Worm (Caenorhabditis elegans): ENCODE measurements around the gene mth-1.

mth-1 gene

DNA sequence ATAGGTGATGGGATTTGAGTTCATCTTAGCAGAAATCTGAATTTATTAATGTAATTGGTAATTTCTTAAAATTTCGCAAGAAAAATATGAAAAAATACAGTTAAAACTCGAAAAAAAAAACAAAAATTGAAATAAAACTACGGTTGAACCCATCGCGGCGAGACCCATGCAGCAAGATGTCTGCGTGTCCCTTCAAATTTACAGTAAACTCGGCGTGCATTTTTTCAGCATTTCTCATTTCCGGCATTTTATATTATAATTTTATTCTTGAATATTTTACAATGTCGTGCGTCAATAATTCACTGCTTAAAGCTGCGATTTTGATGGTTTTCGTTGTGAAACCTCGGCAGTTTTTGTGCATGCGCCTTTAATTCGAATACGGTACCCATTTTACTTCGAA is 32.4 kb upstream of the mth-1 start, which contains the start of gene fbxc-43:
Gene fbxc-43 (minus strand): TSS at position 38 of the 400 bp plus-strand sequence.
- no peak for TF ChIP-seq elt-1 (tag; optimal IDR thresholded peaks at IDR 0.05)
- no peak for TF ChIP-seq egl-27 (tag; optimal IDR thresholded peaks at IDR 0.05)
- no peak for TF ChIP-seq mab-5 (tag; optimal IDR thresholded peaks at IDR 0.05)
- TF ChIP-seq nhr-11 (tag; optimal IDR thresholded peaks at IDR 0.05): no peak
- TF ChIP-seq snpc-4 (tag; optimal IDR thresholded peaks at IDR 0.05): no peak
- no peak for TF ChIP-seq ama-1 (optimal IDR thresholded peaks at IDR 0.05)
- no peak for TF ChIP-seq ceh-16 (tag; optimal IDR thresholded peaks at IDR 0.05)
- TF ChIP-seq lin-39 (tag; optimal IDR thresholded peaks at IDR 0.05): no peak
- no peak for TF ChIP-seq unc-39 (tag; optimal IDR thresholded peaks at IDR 0.05)
- TF ChIP-seq nhr-12 (tag; optimal IDR thresholded peaks at IDR 0.05): no peak
- TF ChIP-seq nhr-10 (tag; optimal IDR thresholded peaks at IDR 0.05): no peak
- TF ChIP-seq sma-3 (GFP tag; optimal IDR thresholded peaks at IDR 0.05): no peak
- no peak for TF ChIP-seq nhr-23 (tag; optimal IDR thresholded peaks at IDR 0.05)
- no peak for TF ChIP-seq mbf-1 (tag; optimal IDR thresholded peaks at IDR 0.05)

DNA sequence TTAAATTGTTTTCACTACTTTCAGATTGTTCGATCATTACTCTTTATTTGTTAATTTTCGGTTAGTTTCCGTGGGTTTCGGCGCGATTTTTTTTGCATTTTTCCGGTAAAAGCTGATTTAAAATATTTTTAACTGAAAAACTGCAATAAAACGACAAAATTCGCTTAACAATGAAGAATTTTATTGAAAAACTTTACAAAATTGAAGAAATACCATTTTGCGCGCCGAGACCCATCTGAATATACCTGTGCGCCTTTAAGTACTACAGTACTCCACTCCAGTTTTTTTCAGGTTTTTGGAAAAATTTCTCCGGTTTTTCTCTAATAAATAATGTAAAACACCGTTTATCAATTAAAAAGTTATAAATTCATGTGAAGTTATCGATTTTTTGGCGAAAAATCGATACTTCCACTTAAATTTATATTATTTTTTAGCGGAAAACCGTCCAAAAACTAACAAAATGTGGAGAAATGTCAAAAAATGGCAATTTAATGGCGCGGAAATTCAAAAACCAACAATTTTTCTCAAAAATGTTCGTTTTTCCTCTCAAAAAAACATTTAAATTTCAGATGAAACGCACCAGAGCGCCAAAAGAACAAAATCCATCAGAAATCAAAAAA is 27.3 kb upstream of the mth-1 start, which contains the start of gene C16A11.10:
Gene C16A11.10 (plus strand): TSS at position 570 of the 620 bp plus-strand sequence.
- TF ChIP-seq lin-11 (tag; optimal IDR thresholded peaks at IDR 0.05): no peak
- TF ChIP-seq snpc-4 (tag; optimal IDR thresholded peaks at IDR 0.05): no peak
- no peak for TF ChIP-seq unc-39 (tag; optimal IDR thresholded peaks at IDR 0.05)
- no peak for TF ChIP-seq nhr-77 (tag; optimal IDR thresholded peaks at IDR 0.05)
- TF ChIP-seq skn-1 (tag; optimal IDR thresholded peaks at IDR 0.05): no peak
- no peak for TF ChIP-seq gmeb-1 (tag; optimal IDR thresholded peaks at IDR 0.05)
- TF ChIP-seq C34F6.9 (tag; optimal IDR thresholded peaks at IDR 0.05): no peak

DNA sequence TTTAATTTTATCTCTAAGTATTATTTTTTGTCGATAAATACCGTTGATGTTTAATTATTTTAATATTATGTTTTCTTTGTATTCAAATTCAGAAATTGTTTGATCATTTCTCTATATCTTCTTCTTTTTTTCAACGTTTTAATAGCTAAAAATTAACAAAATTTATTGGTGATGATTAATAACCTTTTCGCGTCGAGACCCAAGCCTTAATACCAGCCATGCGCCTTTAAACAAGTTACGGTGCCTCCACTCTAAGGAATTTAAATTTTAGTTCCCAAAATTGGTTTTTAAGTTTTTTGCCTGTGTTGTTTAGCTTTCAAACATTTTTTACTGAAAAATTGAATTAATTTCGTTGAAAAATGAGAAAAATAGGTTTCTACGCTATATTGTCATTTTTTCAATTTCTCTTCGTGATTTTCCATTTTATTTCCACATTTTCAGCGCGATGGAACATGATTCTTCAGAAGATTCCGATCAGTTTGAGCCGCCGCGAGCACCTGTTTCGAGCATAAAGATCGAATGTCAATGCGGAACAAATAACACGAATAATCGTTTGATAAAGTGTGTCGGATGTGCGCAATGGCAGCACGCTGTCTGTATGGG is 25.6 kb upstream of the mth-1 start, which contains the start of gene C16A11.3:
Gene C16A11.3 (plus strand): TSS at position 440 of the 603 bp plus-strand sequence.
- no peak for TF ChIP-seq alr-1 (tag; optimal IDR thresholded peaks at IDR 0.05)
- no peak for TF ChIP-seq ZK546.5 (tag; optimal IDR thresholded peaks at IDR 0.05)
- no peak for TF ChIP-seq zag-1 (tag; optimal IDR thresholded peaks at IDR 0.05)
- TF ChIP-seq lin-13 (GFP tag; optimal IDR thresholded peaks at IDR 0.05): no peak
- no peak for TF ChIP-seq unc-39 (tag; optimal IDR thresholded peaks at IDR 0.05)
- TF ChIP-seq nhr-23 (tag; optimal IDR thresholded peaks at IDR 0.05): no peak
- no peak for TF ChIP-seq peb-1 (tag; optimal IDR thresholded peaks at IDR 0.05)
- TF ChIP-seq blmp-1 (tag; optimal IDR thresholded peaks at IDR 0.05; ENCODE audit: insufficient read depth): no peak
- TF ChIP-seq R02D3.7 (tag; optimal IDR thresholded peaks at IDR 0.05): no peak
- no peak for TF ChIP-seq skn-1 (tag; optimal IDR thresholded peaks at IDR 0.05)
- no peak for TF ChIP-seq ceh-82 (tag; optimal IDR thresholded peaks at IDR 0.05)
- no peak for TF ChIP-seq mab-5 (tag; optimal IDR thresholded peaks at IDR 0.05)
- TF ChIP-seq ztf-1 (GFP tag; conservative IDR thresholded peaks at IDR 0.05): no peak
- no peak for TF ChIP-seq nhr-21 (tag; optimal IDR thresholded peaks at IDR 0.05)
- TF ChIP-seq lin-11 (tag; optimal IDR thresholded peaks at IDR 0.05): no peak

DNA sequence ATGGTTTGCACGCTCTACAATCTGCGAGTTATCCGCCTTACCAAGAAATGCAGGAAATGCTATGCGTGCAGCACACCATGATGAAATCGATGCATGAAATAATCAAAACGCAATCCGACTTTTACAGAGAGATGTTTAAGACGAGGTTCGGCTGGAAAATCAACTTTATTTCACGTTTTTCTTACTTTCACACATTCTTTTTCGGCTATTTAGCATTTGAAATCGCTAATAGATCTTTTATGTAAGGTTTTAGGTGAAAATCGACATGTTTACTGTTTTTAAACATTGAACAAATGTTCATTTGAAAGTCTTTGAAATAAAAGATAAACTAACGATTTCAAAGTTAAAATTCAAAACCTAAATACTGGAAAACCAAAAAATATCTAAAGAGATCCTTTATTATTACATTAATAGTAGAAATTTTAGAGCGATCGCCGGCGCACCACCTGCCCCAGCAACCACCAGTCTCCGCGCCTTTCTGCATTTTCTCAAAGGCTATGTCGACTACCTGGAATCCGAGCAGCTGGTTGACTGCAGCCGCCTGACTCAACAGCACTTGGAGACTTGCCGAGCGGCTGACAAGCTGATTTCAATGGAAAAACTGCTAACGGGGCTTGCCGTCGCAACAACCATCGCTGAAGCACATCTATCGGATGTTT is 24.7 kb upstream of the mth-1 start:
- TF ChIP-seq elt-1 (tag; optimal IDR thresholded peaks at IDR 0.05) (no peak), nhr-237 (tag; optimal IDR thresholded peaks at IDR 0.05) (no peak), nhr-25 (tag; optimal IDR thresholded peaks at IDR 0.05) (no peak), blmp-1 (tag; optimal IDR thresholded peaks at IDR 0.05; ENCODE audit: insufficient read depth) (no peak), C34F6.9 (tag; optimal IDR thresholded peaks at IDR 0.05) (no peak), alr-1 (tag; optimal IDR thresholded peaks at IDR 0.05) (no peak), skn-1 (tag; optimal IDR thresholded peaks at IDR 0.05) (no peak), nhr-21 (tag; optimal IDR thresholded peaks at IDR 0.05) (no peak), sem-4 (tag; optimal IDR thresholded peaks at IDR 0.05) (no peak), fos-1 (tag; optimal IDR thresholded peaks at IDR 0.05) (no peak), nhr-23 (tag; optimal IDR thresholded peaks at IDR 0.05) (no peak), nhr-6 (tag; optimal IDR thresholded peaks at IDR 0.05) (no peak), nhr-10 (tag; optimal IDR thresholded peaks at IDR 0.05) (no peak), dmd-4 (tag; optimal IDR thresholded peaks at IDR 0.05) (no peak), gmeb-1 (tag; optimal IDR thresholded peaks at IDR 0.05) (no peak)

Measured in whole organism, L2 larva.